Worm (Caenorhabditis elegans): ENCODE results near the gene F41C3.2.

Gene F41C3.2

ce11 chrII:4736585-4736984 is 13.2 kb upstream of the F41C3.2 start:
- TF ChIP-seq him-1 (tag; optimal IDR thresholded peaks at IDR 0.05) = no peak

- TF ChIP-seq W03F9.2 (tag; optimal IDR thresholded peaks at IDR 0.05) (no peak), dao-5 (tag; optimal IDR thresholded peaks at IDR 0.05) (no peak), him-1 (tag; optimal IDR thresholded peaks at IDR 0.05) (no peak)
These were observed 12.4 kb upstream of the F41C3.2 start, which contains the start of gene ctsa-1.1 for ce11 chrII:4737348-4737747. TSS of gene ctsa-1.1 (plus strand) at chrII:4737648.

ce11 chrII:4739984-4740462 is 9.7 kb upstream of the F41C3.2 start, which contains the start of gene eas-1:
TSS of gene eas-1 (plus strand) at chrII:4740412.
- no peak for TF ChIP-seq dao-5 (tag; optimal IDR thresholded peaks at IDR 0.05)
- TF ChIP-seq W03F9.2 (tag; optimal IDR thresholded peaks at IDR 0.05) = peak; percentile 86
- peak; percentile 57 for TF ChIP-seq him-1 (tag; optimal IDR thresholded peaks at IDR 0.05)

- TF ChIP-seq him-1 (tag; optimal IDR thresholded peaks at IDR 0.05) (no peak), dao-5 (tag; optimal IDR thresholded peaks at IDR 0.05) (no peak), W03F9.2 (tag; optimal IDR thresholded peaks at IDR 0.05) (no peak)
These were observed 8.1 kb upstream of the F41C3.2 start, which contains the start of gene acs-11 for ce11 chrII:4741527-4742187. TSS of gene acs-11 (plus strand) at chrII:4742137.

- TF ChIP-seq dao-5 (tag; optimal IDR thresholded peaks at IDR 0.05) = no peak
- TF ChIP-seq W03F9.2 (tag; optimal IDR thresholded peaks at IDR 0.05) = no peak
- no peak for TF ChIP-seq him-1 (tag; optimal IDR thresholded peaks at IDR 0.05)
These were observed 4.5 kb upstream of the F41C3.2 start for ce11 chrII:4745281-4745680.

- TF ChIP-seq him-1 (tag; optimal IDR thresholded peaks at IDR 0.05) (no peak), W03F9.2 (tag; optimal IDR thresholded peaks at IDR 0.05) (no peak), dao-5 (tag; optimal IDR thresholded peaks at IDR 0.05) (no peak)
These were observed 2.7 kb upstream of the F41C3.2 start for ce11 chrII:4747063-4747462.

- TF ChIP-seq W03F9.2 (tag; optimal IDR thresholded peaks at IDR 0.05) (no peak), dao-5 (tag; optimal IDR thresholded peaks at IDR 0.05) (no peak), him-1 (tag; optimal IDR thresholded peaks at IDR 0.05) (no peak)
These were observed 2.1 kb upstream of the F41C3.2 start for ce11 chrII:4747697-4748096.

ce11 chrII:4748374-4748773 is 1.4 kb upstream of the F41C3.2 start:
- TF ChIP-seq W03F9.2 (tag; optimal IDR thresholded peaks at IDR 0.05) = no peak
- TF ChIP-seq him-1 (tag; optimal IDR thresholded peaks at IDR 0.05) = no peak
- no peak for TF ChIP-seq dao-5 (tag; optimal IDR thresholded peaks at IDR 0.05)

ce11 chrII:4752257-4752728 is 2.5 kb downstream of the F41C3.2 start, which contains the start of gene F41C3.1:
TSS of gene F41C3.1 (plus strand) at chrII:4752307.
- TF ChIP-seq dao-5 (tag; optimal IDR thresholded peaks at IDR 0.05) = no peak
- no peak for TF ChIP-seq W03F9.2 (tag; optimal IDR thresholded peaks at IDR 0.05)
- TF ChIP-seq him-1 (tag; optimal IDR thresholded peaks at IDR 0.05) = no peak

- TF ChIP-seq W03F9.2 (tag; optimal IDR thresholded peaks at IDR 0.05) = no peak
- no peak for TF ChIP-seq him-1 (tag; optimal IDR thresholded peaks at IDR 0.05)
- no peak for TF ChIP-seq dao-5 (tag; optimal IDR thresholded peaks at IDR 0.05)
These were observed 3.4 kb downstream of the F41C3.2 start, which contains the start of gene C27D9.1 for ce11 chrII:4753133-4753532. TSS of gene C27D9.1 (plus strand) at chrII:4753413.

ce11 chrII:4755654-4756053 is 5.9 kb downstream of the F41C3.2 start:
- TF ChIP-seq W03F9.2 (tag; optimal IDR thresholded peaks at IDR 0.05) (no peak), dao-5 (tag; optimal IDR thresholded peaks at IDR 0.05) (no peak)

- TF ChIP-seq him-1 (tag; optimal IDR thresholded peaks at IDR 0.05) (no peak), W03F9.2 (tag; optimal IDR thresholded peaks at IDR 0.05) (no peak), dao-5 (tag; optimal IDR thresholded peaks at IDR 0.05) (no peak)
These were observed 7.0 kb downstream of the F41C3.2 start, which contains the start of gene C27D9.2 for ce11 chrII:4756751-4757150. TSS of gene C27D9.2 (minus strand) at chrII:4756851.

- TF ChIP-seq W03F9.2 (tag; optimal IDR thresholded peaks at IDR 0.05) (no peak), him-1 (tag; optimal IDR thresholded peaks at IDR 0.05) (no peak)
These were observed 8.7 kb downstream of the F41C3.2 start, which contains the start of gene F26G1.3 for ce11 chrII:4758462-4758861. TSS of gene F26G1.3 (plus strand) at chrII:4758762.

- TF ChIP-seq him-1 (tag; optimal IDR thresholded peaks at IDR 0.05) = no peak
- no peak for TF ChIP-seq dao-5 (tag; optimal IDR thresholded peaks at IDR 0.05)
- TF ChIP-seq W03F9.2 (tag; optimal IDR thresholded peaks at IDR 0.05) = no peak
These were observed 10.1 kb downstream of the F41C3.2 start for ce11 chrII:4759835-4760234.

- TF ChIP-seq dao-5 (tag; optimal IDR thresholded peaks at IDR 0.05) (no peak), him-1 (tag; optimal IDR thresholded peaks at IDR 0.05) (no peak), W03F9.2 (tag; optimal IDR thresholded peaks at IDR 0.05) (no peak)
These were observed 11.3 kb downstream of the F41C3.2 start for ce11 chrII:4761020-4761419.
